Worm (Caenorhabditis elegans) whole organism, midembryonic: ENCODE measurements around the gene C06E4.6.

Experiments used
- T22C8.4 ChIP-seq: fragments of 200-800 bp; sonication (Bioruptor generic); IDR thresholded peaks from 2 replicates; pipeline ENCODE4 v1.3.6; 2022; ENCODE audit warnings: missing genetic modification characterization, missing compliant biosample characterization
- cog-1 ChIP-seq: sonication (generic microtip); optimal IDR thresholded peaks from 2 replicates; lab custom pipeline; 2016; ENCODE audit warnings: missing genetic modification characterization, missing compliant biosample characterization
- flt-1 ChIP-seq: fragments of 200-800 bp; sonication (Bioruptor generic); IDR thresholded peaks from 2 replicates; pipeline ENCODE4 v1.3.6; 2022; ENCODE audit warnings: missing genetic modification characterization, missing compliant biosample characterization
- klf-2 ChIP-seq: fragments of 200-800 bp; sonication (Bioruptor generic); conservative IDR thresholded peaks from 2 replicates; pipeline ENCODE4 v1.3.6; 2022; ENCODE audit warnings: missing genetic modification reagents, missing genetic modification characterization, missing compliant biosample characterization
- med-1 ChIP-seq: sonication (generic microtip); optimal IDR thresholded peaks from 2 replicates; lab custom pipeline; 2017; ENCODE audit warnings: missing genetic modification characterization, mild to moderate bottlenecking, missing compliant biosample characterization, antibody characterized with exemption, missing genetic modification reagents; ENCODE audit not compliant: insufficient read depth
- ref-1 ChIP-seq: fragments of 200-800 bp; sonication (Bioruptor generic); conservative IDR thresholded peaks from 2 replicates; pipeline ENCODE4 v1.3.6; 2022; ENCODE audit warnings: missing genetic modification reagents, missing genetic modification characterization, missing compliant biosample characterization
- tab-1 ChIP-seq: fragments of 200-800 bp; sonication (Bioruptor generic); IDR thresholded peaks from 2 replicates; pipeline ENCODE4 v1.3.6; 2022; ENCODE audit warnings: missing genetic modification characterization, missing compliant biosample characterization
- ztf-23 ChIP-seq: fragments of 200-800 bp; sonication (Bioruptor generic); IDR thresholded peaks from 2 replicates; pipeline ENCODE4 v1.3.6; 2022; ENCODE audit warnings: missing genetic modification reagents, missing genetic modification characterization, missing compliant biosample characterization
- ztf-29 ChIP-seq: fragments of 200-800 bp; sonication (Bioruptor generic); IDR thresholded peaks from 2 replicates; pipeline ENCODE4 v1.3.6; 2022; ENCODE audit warnings: missing genetic modification reagents, missing genetic modification characterization, missing compliant biosample characterization

C06E4.6 gene

ce11 chrIV:7222088-7222487 is 36.0 kb downstream of the C06E4.6 start:
- no peak for TF ChIP-seq ztf-23 (GFP tag; lab: Robert Waterston, UW)
- no peak for TF ChIP-seq klf-2 (GFP tag; lab: Robert Waterston, UW)

- TF ChIP-seq flt-1 (GFP tag; lab: Robert Waterston, UW), result no peak
Observed at ce11 chrIV:7219398-7220087, 38.6 kb downstream of the C06E4.6 start, which contains the start of the genes glb-23 and R13A1.1. glb-23 (minus strand) TSS chrIV:7219498. R13A1.1 (plus strand) TSS chrIV:7220037.

- no peak for TF ChIP-seq tab-1 (GFP tag; lab: Robert Waterston, UW)
- TF ChIP-seq T22C8.4, result no peak
- TF ChIP-seq ref-1 (GFP tag; lab: Robert Waterston, UW), result no peak
- no peak for TF ChIP-seq ztf-23 (GFP tag; lab: Robert Waterston, UW)
- no peak for TF ChIP-seq klf-2 (GFP tag; lab: Robert Waterston, UW)
- TF ChIP-seq cog-1, result no peak
- TF ChIP-seq med-1, result no peak
- no peak for TF ChIP-seq ztf-29 (GFP tag; lab: Robert Waterston, UW)
Observed at ce11 chrIV:7216210-7216609, 41.9 kb downstream of the C06E4.6 start.

ce11 chrIV:7212769-7213168 is 45.3 kb downstream of the C06E4.6 start:
- TF ChIP-seq klf-2 (GFP tag; lab: Robert Waterston, UW) (no peak), ztf-23 (GFP tag; lab: Robert Waterston, UW) (no peak), ref-1 (GFP tag; lab: Robert Waterston, UW) (no peak), cog-1 (no peak), tab-1 (GFP tag; lab: Robert Waterston, UW) (no peak), ztf-29 (GFP tag; lab: Robert Waterston, UW) (no peak), T22C8.4 (no peak), med-1 (no peak), flt-1 (GFP tag; lab: Robert Waterston, UW) (no peak)

ce11 chrIV:7211313-7211712 is 46.8 kb downstream of the C06E4.6 start:
- no peak for TF ChIP-seq flt-1 (GFP tag; lab: Robert Waterston, UW)
- no peak for TF ChIP-seq med-1
- no peak for TF ChIP-seq ztf-29 (GFP tag; lab: Robert Waterston, UW)
- no peak for TF ChIP-seq T22C8.4
- no peak for TF ChIP-seq ztf-23 (GFP tag; lab: Robert Waterston, UW)
- TF ChIP-seq ref-1 (GFP tag; lab: Robert Waterston, UW), result no peak
- no peak for TF ChIP-seq tab-1 (GFP tag; lab: Robert Waterston, UW)
- TF ChIP-seq klf-2 (GFP tag; lab: Robert Waterston, UW), result no peak

ce11 chrIV:7208961-7209360 is 49.1 kb downstream of the C06E4.6 start:
- TF ChIP-seq tab-1 (GFP tag; lab: Robert Waterston, UW) (no peak), ztf-29 (GFP tag; lab: Robert Waterston, UW) (no peak), ref-1 (GFP tag; lab: Robert Waterston, UW) (no peak), ztf-23 (GFP tag; lab: Robert Waterston, UW) (no peak), med-1 (no peak), klf-2 (GFP tag; lab: Robert Waterston, UW) (no peak), cog-1 (no peak), T22C8.4 (no peak), flt-1 (GFP tag; lab: Robert Waterston, UW) (no peak)
